Worm (Caenorhabditis elegans) whole organism, L1 larva: ENCODE results near the gene sam-10.

Experiments
- C34B4.2 ChIP-seq: sonication (generic microtip); optimal IDR thresholded peaks from 2 replicates; lab custom pipeline; 2017; ENCODE audit warnings: mild to moderate bottlenecking, missing genetic modification characterization, missing compliant biosample characterization
- ceh-82 ChIP-seq, 3 experiments: fragments of 150-350 bp in 1 of 3; sonication (generic microtip) in 2 of 3; optimal IDR thresholded peaks; 2 replicates each; lab custom pipeline; 2014 to 2017; ENCODE audit warnings: missing biosample characterization in 3 of 3, missing genetic modification characterization in 3 of 3
- ceh-88 ChIP-seq: fragments of 200-800 bp; sonication (Bioruptor generic); IDR thresholded peaks from 2 replicates; pipeline ENCODE4 v1.3.6; 2022; ENCODE audit warnings: missing genetic modification characterization, missing compliant biosample characterization
- ceh-90 ChIP-seq: sonication (generic microtip); optimal IDR thresholded peaks from 2 replicates; lab custom pipeline; 2016; ENCODE audit warnings: missing genetic modification characterization, missing compliant biosample characterization
- lin-15B ChIP-seq: fragments of 150-350 bp; sonication (generic microtip); optimal IDR thresholded peaks from 3 replicates; lab custom pipeline; 2014; ENCODE audit warnings: missing biosample characterization, missing genetic modification characterization
- mep-1 ChIP-seq: fragments of 150-350 bp; optimal IDR thresholded peaks from 2 replicates; lab custom pipeline; 2014; ENCODE audit warnings: missing biosample characterization, missing genetic modification characterization
- nhr-19 ChIP-seq: fragments of 200-800 bp; sonication (Bioruptor generic); conservative IDR thresholded peaks from 2 replicates; pipeline ENCODE4 v1.3.6; 2022; ENCODE audit warnings: missing genetic modification characterization, missing compliant biosample characterization
- nhr-85 ChIP-seq: sonication (generic microtip); peaks from one replicate; lab custom pipeline; 2016; ENCODE audit warnings: missing genetic modification characterization, inconsistent platforms, missing compliant biosample characterization
- nhr-90 ChIP-seq: sonication (generic microtip); optimal IDR thresholded peaks from 2 replicates; lab custom pipeline; 2016; ENCODE audit warnings: mild to moderate bottlenecking, missing genetic modification characterization, missing compliant biosample characterization; ENCODE audit not compliant: poor library complexity
- skn-1 ChIP-seq: fragments of 150-350 bp; optimal IDR thresholded peaks from 2 replicates; lab custom pipeline; 2014; ENCODE audit warnings: missing biosample characterization, missing genetic modification characterization
- snpc-4 ChIP-seq: fragments of 150-350 bp; optimal IDR thresholded peaks from 2 replicates; lab custom pipeline; 2014; ENCODE audit warnings: missing biosample characterization, missing genetic modification characterization
- vab-15 ChIP-seq: sonication (generic microtip); optimal IDR thresholded peaks from 2 replicates; lab custom pipeline; 2017; ENCODE audit warnings: missing genotype, mild to moderate bottlenecking, missing genetic modification characterization, missing compliant biosample characterization
- ztf-11 ChIP-seq, 2 experiments: sonication (generic microtip); optimal IDR thresholded peaks; 2 replicates each; lab custom pipeline; 2016 to 2017; ENCODE audit warnings: missing genetic modification characterization in 2 of 2, missing biosample characterization in 1 of 2, missing compliant biosample characterization in 1 of 2
- ztf-4 ChIP-seq: fragments of 150-350 bp; optimal IDR thresholded peaks from 2 replicates; lab custom pipeline; 2014; ENCODE audit warnings: missing biosample characterization, missing genetic modification characterization

- TF ChIP-seq snpc-4 (tag; lab: Kevin White, UChicago) (no peak), nhr-85 (tag; lab: Kevin White, UChicago) (no peak), vab-15 (tag; lab: Kevin White, UChicago) (no peak), ceh-88 (no peak), lin-15B (tag; lab: Kevin White, UChicago) (no peak), ceh-82 (tag; optimal IDR thresholded peaks at IDR 0.05; lab: Kevin White, UChicago) (no peak), ztf-4 (no peak), ztf-11 (tag; optimal IDR thresholded peaks at IDR 0.05; lab: Kevin White, UChicago) (no peak), mep-1 (tag; lab: Kevin White, UChicago) (no peak), skn-1 (tag; lab: Kevin White, UChicago) (no peak), C34B4.2 (tag; lab: Kevin White, UChicago) (no peak), nhr-90 (no peak), nhr-19 (GFP tag; lab: Robert Waterston, UW) (no peak), ceh-90 (tag; lab: Kevin White, UChicago) (no peak)
Observed at ce11 chrII:13310230-13310629, 20.1 kb downstream of the sam-10 start.
